Fruit fly (Drosophila melanogaster): Measurements from ENCODE around the gene Cen.

The Cen gene

DNA sequence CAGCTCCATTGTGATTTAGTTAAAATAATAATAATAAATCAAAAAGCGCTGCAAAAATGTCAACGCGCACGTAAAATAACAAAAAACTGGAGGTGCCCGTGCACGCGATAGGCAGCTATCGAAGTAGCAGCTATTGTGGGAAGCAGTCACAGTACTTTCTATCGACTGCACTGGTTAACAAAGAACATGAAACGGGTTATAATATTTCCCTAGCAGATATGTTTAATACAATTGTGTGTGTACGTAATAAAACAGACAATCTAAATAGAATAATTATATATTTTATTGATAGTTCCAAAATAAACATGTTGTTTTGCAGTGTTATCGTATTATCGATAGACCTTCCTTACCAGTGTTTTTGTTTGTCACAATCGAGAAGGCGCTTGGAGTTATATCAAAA lies 5.8 kb downstream of the Cen start, which contains the start of the genes CG31678 and IKKepsilon (continued):
- TF ChIP-seq CG1529 (GFP tag; optimal IDR thresholded peaks at IDR 0.05) (no peak), CG4730 (GFP tag; IDR thresholded peaks at IDR 0.05) (no peak), Oaz (GFP tag; IDR thresholded peaks at IDR 0.05) (no peak), Dbx (GFP tag; IDR thresholded peaks at IDR 0.05) (no peak), HLHmδ (GFP tag; optimal IDR thresholded peaks at IDR 0.05) (no peak), CG18262 (tag; optimal IDR thresholded peaks at IDR 0.05) (peak; percentile 35), CG7963 (GFP tag; IDR thresholded peaks at IDR 0.05; ENCODE audit: partially characterized antibody) (peak; percentile 87), Dip2 (GFP tag; IDR thresholded peaks at IDR 0.05) (no peak), D19A (tag; optimal IDR thresholded peaks at IDR 0.05) (no peak), CG6175 (GFP tag; IDR thresholded peaks at IDR 0.05) (no peak), Dek (tag; optimal IDR thresholded peaks at IDR 0.05) (no peak), CG4404 (GFP tag; IDR thresholded peaks at IDR 0.05) (no peak), amos (GFP tag; IDR thresholded peaks at IDR 0.05; ENCODE audit: partially characterized antibody) (peak; percentile 91), CG34224 (GFP tag; IDR thresholded peaks at IDR 0.05; ENCODE audit: partially characterized antibody) (peak; percentile 93), E2f2 (GFP tag; IDR thresholded peaks at IDR 0.05) (peak; percentile 49), usp (GFP tag; optimal IDR thresholded peaks at IDR 0.05) (no peak), gcm (GFP tag; optimal IDR thresholded peaks at IDR 0.05) (no peak), danr (GFP tag; IDR thresholded peaks at IDR 0.05) (no peak), ash1 (GFP tag; optimal IDR thresholded peaks at IDR 0.05) (no peak), Poxn (GFP tag; IDR thresholded peaks at IDR 0.05) (no peak), CG3726 (GFP tag; IDR thresholded peaks at IDR 0.05) (no peak), CG13775 (GFP tag; optimal IDR thresholded peaks at IDR 0.05) (peak; percentile 6), CG14050 (GFP tag; IDR thresholded peaks at IDR 0.05) (peak; percentile 28; the same call in 1 of the 3 replicates), kay (GFP tag; optimal IDR thresholded peaks at IDR 0.05) (no peak), Hr51 (GFP tag; optimal IDR thresholded peaks at IDR 0.05) (peak in 1 of 2 experiments; percentile 2), CG4360 (GFP tag; IDR thresholded peaks at IDR 0.05) (0 out of 2 replicates have a peak, but pooled peaks have one; percentile 5), fu2 (GFP tag; optimal IDR thresholded peaks at IDR 0.05) (no peak), CG13296 (GFP tag; optimal IDR thresholded peaks at IDR 0.05) (no peak), pros (GFP tag; optimal IDR thresholded peaks at IDR 0.05) (no peak), fru (optimal IDR thresholded peaks at IDR 0.05) (no peak), pzg (GFP tag; optimal IDR thresholded peaks at IDR 0.05) (peak; percentile 62), vnd (GFP tag; IDR thresholded peaks at IDR 0.05; ENCODE audit: partially characterized antibody) (peak; percentile 95), HmgZ (tag; optimal IDR thresholded peaks at IDR 0.05) (peak; percentile 64), CG1603 (tag; optimal IDR thresholded peaks at IDR 0.05) (peak; percentile 64), B-H2 (GFP tag; optimal IDR thresholded peaks at IDR 0.05) (no peak), yki (optimal IDR thresholded peaks at IDR 0.05) (no peak), hkb (optimal IDR thresholded peaks at IDR 0.05) (no peak), hkb (GFP tag; IDR thresholded peaks at IDR 0.05) (no peak), Doc3 (GFP tag; IDR thresholded peaks at IDR 0.05; ENCODE audit: partially characterized antibody) (peak; percentile 74), CG2116 (GFP tag; optimal IDR thresholded peaks at IDR 0.05) (peak; percentile 86), MTF-1 (GFP tag; optimal IDR thresholded peaks at IDR 0.05; ENCODE audit: borderline replicate concordance) (no peak), CG16813 (GFP tag; IDR thresholded peaks at IDR 0.05; ENCODE audit: partially characterized antibody) (peak; percentile 92), pnt (GFP tag; optimal IDR thresholded peaks at IDR 0.05) (no peak), CG31388 (GFP tag; optimal IDR thresholded peaks at IDR 0.05) (no peak), CG10462 (GFP tag; optimal IDR thresholded peaks at IDR 0.05) (no peak), NC2α (GFP tag; optimal IDR thresholded peaks at IDR 0.05) (no peak), Hmx (GFP tag; optimal IDR thresholded peaks at IDR 0.05) (no peak), CG11723 (GFP tag; optimal IDR thresholded peaks at IDR 0.05) (no peak), tin (GFP tag; optimal IDR thresholded peaks at IDR 0.05) (peak; percentile 9), salm (tag; optimal IDR thresholded peaks at IDR 0.05) (no peak), CG4424 (GFP tag; optimal IDR thresholded peaks at IDR 0.05) (peak; percentile 52), sisA (GFP tag; IDR thresholded peaks at IDR 0.05) (no peak), dan (GFP tag; IDR thresholded peaks at IDR 0.05) (no peak)

Measured in whole organism, embryonic.